Fruit fly (Drosophila melanogaster): ENCODE data around the gene CG14454.
"Not testable (repeated sequence)": the region's sequence is repeated elsewhere in the genome, so short reads cannot be mapped to it uniquely, and the experiment has no call there.

DNA sequence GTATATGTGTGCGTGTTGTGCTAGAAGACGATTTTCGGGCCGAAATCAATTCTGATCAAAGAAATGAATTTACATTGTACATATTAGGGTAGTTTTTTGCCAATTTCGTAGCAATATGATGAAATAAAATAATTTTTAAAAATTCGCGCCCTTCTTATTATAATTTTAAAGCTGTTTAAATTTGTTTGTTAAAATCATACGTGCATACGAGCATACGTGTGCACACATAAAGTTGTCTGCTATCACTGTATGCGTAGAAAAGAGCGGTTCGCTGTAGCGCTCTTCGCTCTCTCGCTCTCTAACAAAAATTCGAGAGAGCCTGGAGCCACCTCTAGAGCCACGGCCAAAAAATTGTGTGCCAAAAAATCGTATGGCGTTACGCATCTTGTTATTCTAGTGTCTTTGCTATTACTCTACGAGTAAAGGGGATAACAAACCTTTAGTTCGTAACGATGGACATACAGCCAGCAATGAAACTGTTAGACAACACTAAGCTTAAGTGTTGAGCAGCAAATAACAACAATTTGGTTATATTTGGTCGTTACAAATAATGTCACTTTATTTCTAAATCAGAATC, 28.5 kb upstream of the CG14454 start, which contains the start of gene mael:
- not testable (repeated sequence) for TF ChIP-seq CG7101 (tag; optimal IDR thresholded peaks at IDR 0.05); cic (GFP tag; optimal IDR thresholded peaks at IDR 0.05); CG12768 (GFP tag; optimal IDR thresholded peaks at IDR 0.05); CG7045 (GFP tag; optimal IDR thresholded peaks at IDR 0.05); Mnt (GFP tag; optimal IDR thresholded peaks at IDR 0.05); tj (GFP tag; optimal IDR thresholded peaks at IDR 0.05); kay (GFP tag; ENCODE audit: borderline replicate concordance); CG33017 (tag; optimal IDR thresholded peaks at IDR 0.05); Clk (GFP tag; optimal IDR thresholded peaks at IDR 0.05); Crg-1 (GFP tag; optimal IDR thresholded peaks at IDR 0.05); pad (GFP tag; optimal IDR thresholded peaks at IDR 0.05); Hr96 (GFP tag; optimal IDR thresholded peaks at IDR 0.05); cnc (optimal IDR thresholded peaks at IDR 0.05)
